Fruit fly (Drosophila melanogaster): ENCODE data around the gene Boh2.

Boh2 gene

DNA sequence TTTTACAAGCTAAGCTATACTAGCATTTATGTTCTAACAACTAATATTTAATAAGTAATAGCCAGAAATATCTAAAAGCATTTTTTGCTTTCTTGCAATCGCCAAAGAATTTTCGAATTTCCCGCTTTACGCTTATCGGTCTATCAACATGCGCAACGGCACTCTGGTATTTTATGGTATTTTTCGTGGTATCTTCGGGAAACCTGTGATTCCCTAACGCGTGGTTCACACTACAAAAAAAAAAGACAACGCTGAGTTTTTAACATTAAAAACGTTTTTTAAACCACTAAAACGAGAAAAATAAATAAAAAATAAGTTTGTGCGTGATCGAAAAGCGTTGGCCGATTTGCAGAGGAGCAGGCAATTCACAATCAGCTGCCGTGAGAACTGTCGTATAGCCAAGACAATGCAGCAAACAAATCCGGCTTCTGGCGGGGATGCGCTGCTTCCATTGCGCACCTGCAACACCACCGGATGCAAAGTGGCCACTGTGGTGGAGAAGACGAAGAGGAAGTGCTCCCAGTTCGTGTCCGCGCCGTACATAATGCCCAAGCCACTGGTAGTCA is at the start of gene Boh2:
Gene Boh2 (plus strand): TSS at position 207 of the 566 bp plus-strand sequence.
- TF ChIP-seq Awh (GFP tag; IDR thresholded peaks at IDR 0.05) = no peak
- no peak for TF ChIP-seq CG11398 (GFP tag; optimal IDR thresholded peaks at IDR 0.05)
- TF ChIP-seq H15 (GFP tag; IDR thresholded peaks at IDR 0.05) = no peak
- TF ChIP-seq Fer1 (GFP tag; optimal IDR thresholded peaks at IDR 0.05) = no peak
- TF ChIP-seq gt (GFP tag; IDR thresholded peaks at IDR 0.05) = no peak
- TF ChIP-seq CG12219 (GFP tag; optimal IDR thresholded peaks at IDR 0.05) = no peak
- TF ChIP-seq Lpt (GFP tag; optimal IDR thresholded peaks at IDR 0.05) = no peak
- no peak for TF ChIP-seq Side (GFP tag; optimal IDR thresholded peaks at IDR 0.05)
- no peak for TF ChIP-seq Dip3 (GFP tag; optimal IDR thresholded peaks at IDR 0.05)
- no peak for TF ChIP-seq B-H2 (GFP tag; optimal IDR thresholded peaks at IDR 0.05)
- no peak for TF ChIP-seq Max (GFP tag; optimal IDR thresholded peaks at IDR 0.05)
- no peak for TF ChIP-seq sim (GFP tag; IDR thresholded peaks at IDR 0.05)
- TF ChIP-seq CG2120 (GFP tag; optimal IDR thresholded peaks at IDR 0.05) = no peak
- no peak for TF ChIP-seq CG12769 (tag; optimal IDR thresholded peaks at IDR 0.05)
- TF ChIP-seq nerfin-1 (tag; optimal IDR thresholded peaks at IDR 0.05) = peak; percentile 33
- no peak for TF ChIP-seq CG14965 (GFP tag; optimal IDR thresholded peaks at IDR 0.05; ENCODE audit: borderline replicate concordance)
- no peak for TF ChIP-seq Jarid2 (GFP tag; optimal IDR thresholded peaks at IDR 0.05)
- TF ChIP-seq repo (GFP tag; optimal IDR thresholded peaks at IDR 0.05) = no peak
- no peak for TF ChIP-seq Rfx (GFP tag; IDR thresholded peaks at IDR 0.05)
- no peak for TF ChIP-seq zen2 (GFP tag; IDR thresholded peaks at IDR 0.05; ENCODE audit: partially characterized antibody)
- no peak for TF ChIP-seq Meics (GFP tag; optimal IDR thresholded peaks at IDR 0.05)
- TF ChIP-seq Med (GFP tag) = peak; percentile 27
- no peak for TF ChIP-seq CG11085 (GFP tag; IDR thresholded peaks at IDR 0.05)
- no peak for TF ChIP-seq Ravus (GFP tag; IDR thresholded peaks at IDR 0.05)
- TF ChIP-seq zen (tag; optimal IDR thresholded peaks at IDR 0.05) = no peak
- TF ChIP-seq Fer2 (tag; optimal IDR thresholded peaks at IDR 0.05) = no peak
- no peak for TF ChIP-seq tll (GFP tag; optimal IDR thresholded peaks at IDR 0.05)
- no peak for TF ChIP-seq CG1647 (GFP tag; optimal IDR thresholded peaks at IDR 0.05)
- no peak for TF ChIP-seq danr (GFP tag; IDR thresholded peaks at IDR 0.05)
- TF ChIP-seq sens (GFP tag) = peak; percentile 69
- no peak for TF ChIP-seq salm (tag; optimal IDR thresholded peaks at IDR 0.05)
- no peak for TF ChIP-seq usp (GFP tag; optimal IDR thresholded peaks at IDR 0.05)
- no peak for TF ChIP-seq CG10959 (GFP tag; IDR thresholded peaks at IDR 0.05)
- TF ChIP-seq sisA (GFP tag; IDR thresholded peaks at IDR 0.05) = no peak
- no peak for TF ChIP-seq Mad (GFP tag; optimal IDR thresholded peaks at IDR 0.05)
- TF ChIP-seq pros (GFP tag; optimal IDR thresholded peaks at IDR 0.05) = no peak
- no peak for TF ChIP-seq emc (GFP tag; optimal IDR thresholded peaks at IDR 0.05)
- no peak for TF ChIP-seq fd64A (GFP tag; optimal IDR thresholded peaks at IDR 0.05)
- no peak for TF ChIP-seq CG8290 (GFP tag; optimal IDR thresholded peaks at IDR 0.05)
- TF ChIP-seq CG8290 (tag; optimal IDR thresholded peaks at IDR 0.05) = no peak
- no peak for TF ChIP-seq Taf1 (GFP tag; IDR thresholded peaks at IDR 0.05)
- no peak for TF ChIP-seq ci (GFP tag; IDR thresholded peaks at IDR 0.05)
- TF ChIP-seq stwl (tag; optimal IDR thresholded peaks at IDR 0.05) = peak; percentile 72
- no peak for TF ChIP-seq CG17612 (GFP tag; IDR thresholded peaks at IDR 0.05)
- TF ChIP-seq Fer3 (tag; optimal IDR thresholded peaks at IDR 0.05) = no peak
- no peak for TF ChIP-seq CG14667 (GFP tag; IDR thresholded peaks at IDR 0.05)
- no peak for TF ChIP-seq bowl (GFP tag; IDR thresholded peaks at IDR 0.05)
- no peak for TF ChIP-seq cwo (GFP tag; optimal IDR thresholded peaks at IDR 0.05)
- no peak for TF ChIP-seq dati (GFP tag; IDR thresholded peaks at IDR 0.05)
- no peak for TF ChIP-seq Nf-YC (tag; optimal IDR thresholded peaks at IDR 0.05)
- TF ChIP-seq mam (GFP tag; optimal IDR thresholded peaks at IDR 0.05) = no peak
- no peak for TF ChIP-seq Opbp (GFP tag; IDR thresholded peaks at IDR 0.05; ENCODE audit: partially characterized antibody)
- TF ChIP-seq CG32767 (GFP tag; IDR thresholded peaks at IDR 0.05) = no peak

Data from whole organism, embryonic.